Fruit fly (Drosophila melanogaster) whole organism, embryonic: ENCODE measurements around the gene HP1c.
A peak's percentile ranks its signal among the peaks of the same experiment; 100 is the strongest.

Source experiments
- ATbp ChIP-seq: fragments of 200-800 bp; sonication (Bioruptor generic); optimal IDR thresholded peaks from 2 replicates; lab custom pipeline; 2017; ENCODE audit warnings: missing biosample characterization, mild to moderate bottlenecking, missing genetic modification characterization, missing genetic modification reagents
- Aef1 ChIP-seq: fragments of 200-800 bp; sonication (Bioruptor generic); IDR thresholded peaks from 3 replicates; pipeline ENCODE4 v1.3.6; 2022; ENCODE audit warnings: missing biosample characterization, missing genetic modification characterization
- CG1024 ChIP-seq: fragments of 200-800 bp; sonication (Bioruptor generic); IDR thresholded peaks from 2 replicates; pipeline ENCODE4 v1.3.6; 2022; ENCODE audit warnings: missing biosample characterization, missing genetic modification characterization
- CG14441 ChIP-seq: fragments of 200-800 bp; sonication (Bioruptor generic); IDR thresholded peaks from 2 replicates; pipeline ENCODE4 v1.3.6; 2022; ENCODE audit warnings: missing biosample characterization, missing genetic modification characterization
- CG1603 ChIP-seq: fragments of 200-800 bp; sonication (Bioruptor generic); optimal IDR thresholded peaks from 2 replicates; lab custom pipeline; 2019; ENCODE audit warnings: missing biosample characterization, mild to moderate bottlenecking, missing genetic modification characterization, moderate library complexity
- CG1647 ChIP-seq: fragments of 200-800 bp; sonication (Bioruptor generic); optimal IDR thresholded peaks from 3 replicates; lab custom pipeline; 2016; ENCODE audit warnings: missing biosample characterization, missing genetic modification characterization
- CG17912 ChIP-seq: fragments of 200-800 bp; sonication (Bioruptor generic); optimal IDR thresholded peaks from 2 replicates; lab custom pipeline; 2018; ENCODE audit warnings: missing biosample characterization, mild to moderate bottlenecking, missing genetic modification characterization
- CG18262 ChIP-seq: fragments of 200-800 bp; optimal IDR thresholded peaks from 3 replicates; lab custom pipeline; 2019; ENCODE audit warnings: missing biosample characterization, mild to moderate bottlenecking, missing genetic modification characterization, moderate library complexity
- CG30020 ChIP-seq: fragments of 200-800 bp; optimal IDR thresholded peaks from 2 replicates; lab custom pipeline; 2019; ENCODE audit warnings: missing biosample characterization, mild to moderate bottlenecking, missing genetic modification characterization, moderate library complexity
- CG34376 ChIP-seq: fragments of 200-800 bp; sonication (Bioruptor generic); optimal IDR thresholded peaks from 2 replicates; lab custom pipeline; 2018; ENCODE audit warnings: missing biosample characterization, mild to moderate bottlenecking, missing genetic modification characterization
- CG4404 ChIP-seq: fragments of 200-800 bp; sonication (Bioruptor generic); IDR thresholded peaks from 2 replicates; pipeline ENCODE4 v1.3.6; 2022; ENCODE audit warnings: missing biosample characterization, missing genetic modification characterization
- CG6254 ChIP-seq: fragments of 200-800 bp; sonication (Bioruptor generic); optimal IDR thresholded peaks from 3 replicates; lab custom pipeline; 2017; ENCODE audit warnings: mild to moderate bottlenecking, missing biosample characterization, missing genetic modification reagents, missing genetic modification characterization
- CG6654 ChIP-seq: fragments of 200-800 bp; sonication (Bioruptor generic); optimal IDR thresholded peaks from 2 replicates; lab custom pipeline; 2017; ENCODE audit warnings: missing biosample characterization, mild to moderate bottlenecking, missing genetic modification characterization
- CG8359 ChIP-seq: fragments of 200-800 bp; sonication (Bioruptor generic); optimal IDR thresholded peaks from 2 replicates; lab custom pipeline; 2017; ENCODE audit warnings: missing biosample characterization, mild to moderate bottlenecking, missing genetic modification characterization, borderline replicate concordance
- CG8924 ChIP-seq: fragments of 200-800 bp; optimal IDR thresholded peaks from 3 replicates; lab custom pipeline; 2019; ENCODE audit warnings: missing biosample characterization, mild to moderate bottlenecking, missing genetic modification characterization, moderate library complexity
- E2f2 ChIP-seq: fragments of 200-800 bp; sonication (Bioruptor generic); IDR thresholded peaks from 2 replicates; pipeline ENCODE4 v1.3.6; 2022; ENCODE audit warnings: missing biosample characterization, missing genetic modification characterization
- ERR ChIP-seq: fragments of 200-800 bp; sonication (Bioruptor generic); optimal IDR thresholded peaks from 2 replicates; lab custom pipeline; 2016; ENCODE audit warnings: missing biosample characterization, missing genetic modification characterization
- Fer2 ChIP-seq: fragments of 200-800 bp; sonication (Bioruptor generic); optimal IDR thresholded peaks from 2 replicates; lab custom pipeline; 2018; ENCODE audit warnings: missing biosample characterization, mild to moderate bottlenecking, missing genetic modification characterization, moderate library complexity
- Gug ChIP-seq: fragments of 200-800 bp; sonication (Bioruptor generic); IDR thresholded peaks from 4 replicates; pipeline ENCODE4 v1.3.6; 2022; ENCODE audit warnings: missing biosample characterization, missing genetic modification characterization
- H15 ChIP-seq: fragments of 200-800 bp; sonication (Bioruptor generic); IDR thresholded peaks from 3 replicates; pipeline ENCODE4 v1.3.6; 2022; ENCODE audit warnings: missing biosample characterization, missing genetic modification characterization
- HLH54F ChIP-seq: fragments of 200-800 bp; sonication (Bioruptor generic); optimal IDR thresholded peaks from 3 replicates; lab custom pipeline; 2016; ENCODE audit warnings: missing biosample characterization, missing genetic modification characterization
- Hey ChIP-seq: fragments of 200-800 bp; sonication (Bioruptor generic); optimal IDR thresholded peaks from 3 replicates; lab custom pipeline; 2018; ENCODE audit warnings: missing biosample characterization, mild to moderate bottlenecking, missing genetic modification characterization
- HmgD ChIP-seq: fragments of 200-800 bp; sonication (Bioruptor generic); optimal IDR thresholded peaks from 3 replicates; lab custom pipeline; 2016; ENCODE audit warnings: missing biosample characterization, missing genetic modification characterization
- Hsf ChIP-seq: fragments of 200-800 bp; sonication (Bioruptor generic); optimal IDR thresholded peaks from 3 replicates; lab custom pipeline; 2016; ENCODE audit warnings: missing biosample characterization, missing genetic modification characterization
- Mrtf ChIP-seq: fragments of 200-800 bp; sonication (Bioruptor generic); IDR thresholded peaks from 3 replicates; pipeline ENCODE4 v1.3.6; 2022; ENCODE audit warnings: missing biosample characterization, missing genetic modification characterization
- Myb ChIP-seq: fragments of 200-800 bp; sonication (Bioruptor generic); optimal IDR thresholded peaks from 2 replicates; lab custom pipeline; 2016; ENCODE audit warnings: missing biosample characterization, missing genetic modification characterization
- NC2β ChIP-seq: fragments of 200-800 bp; sonication (Bioruptor generic); optimal IDR thresholded peaks from 2 replicates; lab custom pipeline; 2016; ENCODE audit warnings: missing biosample characterization, missing genetic modification characterization
- NFAT ChIP-seq: fragments of 200-800 bp; sonication (Bioruptor generic); IDR thresholded peaks from 2 replicates; pipeline ENCODE4 v1.3.6; 2022; ENCODE audit warnings: missing biosample characterization, missing genetic modification characterization
- Nf-YC ChIP-seq: fragments of 200-800 bp; optimal IDR thresholded peaks from 3 replicates; lab custom pipeline; 2019; ENCODE audit warnings: missing biosample characterization, mild to moderate bottlenecking, missing genetic modification characterization, moderate library complexity
- Sox102F ChIP-seq: fragments of 200-800 bp; sonication (Bioruptor generic); optimal IDR thresholded peaks from 2 replicates; lab custom pipeline; 2018; ENCODE audit warnings: missing biosample characterization, mild to moderate bottlenecking, missing genetic modification characterization, moderate library complexity
- al ChIP-seq: fragments of 200-800 bp; sonication (Bioruptor generic); IDR thresholded peaks from 2 replicates; pipeline ENCODE4 v1.3.6; 2022; ENCODE audit warnings: missing biosample characterization, missing genetic modification characterization
- bowl ChIP-seq: fragments of 200-800 bp; sonication (Bioruptor generic); IDR thresholded peaks from 2 replicates; pipeline ENCODE4 v1.3.6; 2022; ENCODE audit warnings: missing biosample characterization, missing genetic modification characterization
- chm ChIP-seq: fragments of 200-800 bp; sonication (Bioruptor generic); IDR thresholded peaks from 2 replicates; pipeline ENCODE4 v1.3.6; 2022; ENCODE audit warnings: missing biosample characterization, missing genetic modification characterization
- dpn ChIP-seq, 2 experiments: fragments of 200-800 bp; sonication (Bioruptor generic); optimal IDR thresholded peaks; 3 replicates each; lab custom pipeline; 2016; ENCODE audit warnings: missing biosample characterization in 2 of 2, missing genetic modification characterization in 2 of 2
- ems ChIP-seq: fragments of 200-800 bp; sonication (Bioruptor generic); optimal IDR thresholded peaks from 3 replicates; lab custom pipeline; 2016; ENCODE audit warnings: missing biosample characterization, missing genetic modification characterization
- ftz-f1 ChIP-seq: fragments of 200-800 bp; sonication (Bioruptor generic); optimal IDR thresholded peaks from 2 replicates; lab custom pipeline; 2016; ENCODE audit warnings: missing biosample characterization, missing genetic modification characterization
- gfzf ChIP-seq: fragments of 200-800 bp; sonication (Bioruptor generic); optimal IDR thresholded peaks from 2 replicates; lab custom pipeline; 2016; ENCODE audit warnings: missing biosample characterization, mild to moderate bottlenecking, missing genetic modification characterization, moderate library complexity
- pb ChIP-seq: fragments of 200-800 bp; sonication (Bioruptor generic); optimal IDR thresholded peaks from 3 replicates; lab custom pipeline; 2016; ENCODE audit warnings: missing biosample characterization, missing genetic modification characterization
- peb ChIP-seq: fragments of 200-800 bp; sonication (Bioruptor generic); IDR thresholded peaks from 2 replicates; pipeline ENCODE4 v1.3.6; 2022; ENCODE audit warnings: missing biosample characterization, missing genetic modification characterization
- schlank ChIP-seq: fragments of 200-800 bp; sonication (Bioruptor generic); optimal IDR thresholded peaks from 2 replicates; lab custom pipeline; 2018; ENCODE audit warnings: missing biosample characterization, mild to moderate bottlenecking, missing genetic modification characterization
- sens-2 ChIP-seq: fragments of 200-800 bp; sonication (Bioruptor generic); IDR thresholded peaks from 2 replicates; pipeline ENCODE4 v1.3.6; 2022; ENCODE audit warnings: missing biosample characterization, missing genetic modification characterization
- seq ChIP-seq: fragments of 200-800 bp; sonication (Bioruptor generic); IDR thresholded peaks from 2 replicates; pipeline ENCODE4 v1.3.6; 2022; ENCODE audit warnings: missing biosample characterization, missing genetic modification characterization
- sima ChIP-seq: fragments of 200-800 bp; sonication (Bioruptor generic); optimal IDR thresholded peaks from 2 replicates; lab custom pipeline; 2016; ENCODE audit warnings: missing biosample characterization, missing genetic modification characterization
- sr ChIP-seq: fragments of 200-800 bp; sonication (Bioruptor generic); IDR thresholded peaks from 3 replicates; pipeline ENCODE4 v1.3.6; 2022; ENCODE audit warnings: missing biosample characterization, missing genetic modification characterization
- tgo ChIP-seq: fragments of 200-800 bp; sonication (Bioruptor generic); IDR thresholded peaks from 3 replicates; pipeline ENCODE4 v1.3.6; 2022; ENCODE audit warnings: missing biosample characterization, missing genetic modification characterization
- unc-4 ChIP-seq: fragments of 200-800 bp; sonication (Bioruptor generic); IDR thresholded peaks from 2 replicates; pipeline ENCODE4 v1.3.6; 2022; ENCODE audit warnings: missing biosample characterization, missing genetic modification characterization; ENCODE audit not compliant: partially characterized antibody
- vnd ChIP-seq: fragments of 200-800 bp; sonication (Bioruptor generic); IDR thresholded peaks from 3 replicates; pipeline ENCODE4 v1.3.6; 2022; ENCODE audit warnings: missing biosample characterization, missing genetic modification characterization; ENCODE audit not compliant: partially characterized antibody
- vvl ChIP-seq: fragments of 200-800 bp; sonication (Bioruptor generic); IDR thresholded peaks from 2 replicates; pipeline ENCODE4 v1.3.6; 2022; ENCODE audit warnings: missing biosample characterization, missing genetic modification characterization
- zfh2 ChIP-seq: fragments of 200-800 bp; sonication (Bioruptor generic); optimal IDR thresholded peaks from 2 replicates; lab custom pipeline; 2016; ENCODE audit warnings: missing biosample characterization, missing genetic modification characterization

The HP1c gene

DNA sequence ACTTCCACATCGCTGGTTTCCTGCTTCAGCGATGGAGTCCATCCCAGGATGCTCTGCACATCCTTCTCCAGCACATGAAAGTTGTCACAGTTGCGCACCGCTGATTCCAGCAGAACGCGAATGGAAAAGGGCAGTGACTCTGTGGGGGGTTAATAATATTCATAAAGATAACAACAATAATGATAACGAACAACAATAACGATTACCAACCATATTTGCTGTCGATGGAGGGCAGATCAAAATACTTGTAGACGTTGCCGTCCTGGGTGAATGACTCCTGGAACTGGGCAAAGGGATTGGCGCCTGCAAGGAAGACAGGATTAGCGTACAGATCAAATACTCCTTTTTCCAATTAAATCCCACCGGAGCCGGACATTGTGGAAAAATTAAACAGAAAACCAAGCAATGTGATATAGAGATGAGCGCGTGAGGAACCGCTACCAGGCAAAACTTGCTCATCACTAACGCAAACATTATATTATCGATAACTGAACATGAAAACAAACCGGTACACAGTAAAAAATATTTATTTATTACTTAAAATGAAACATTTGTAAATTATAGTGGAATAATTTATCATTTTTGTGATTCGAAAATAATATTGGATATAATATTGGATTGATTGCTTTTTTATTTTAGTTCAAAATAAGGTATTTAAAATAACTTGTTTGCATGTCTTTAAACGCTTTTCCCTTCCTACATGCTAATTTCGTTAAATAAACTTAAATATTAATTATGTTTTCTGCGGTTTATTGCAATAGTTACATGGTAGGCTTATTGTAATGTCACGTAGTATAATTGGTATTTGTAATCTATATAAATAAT is 21.1 kb upstream of the HP1c start, which contains the start of gene Irp-1A (continued):
- TF ChIP-seq CG1024 (GFP tag; lab: Robert Waterston, UW) (peak; percentile 38; the same call in 1 of the 2 replicates), CG17912 (GFP tag; lab: Kevin White, UChicago) (no peak), vnd (GFP tag; lab: Robert Waterston, UW) (peak; percentile 74; the same call in 2 of the 3 replicates), bowl (GFP tag; lab: Robert Waterston, UW) (0 out of 2 replicates have a peak, but pooled peaks have one; percentile 23), CG4404 (GFP tag; lab: Robert Waterston, UW) (peak; percentile 25; the same call in 1 of the 2 replicates), ems (no peak), HmgD (no peak), sens-2 (GFP tag; lab: Robert Waterston, UW) (no peak), CG1647 (GFP tag; lab: Kevin White, UChicago) (peak; percentile 10), CG18262 (tag; lab: Kevin White, UChicago) (peak; percentile 85), sr (GFP tag; lab: Robert Waterston, UW) (no peak), tgo (GFP tag; lab: Robert Waterston, UW) (peak; percentile 78), zfh2 (GFP tag; lab: Kevin White, UChicago) (peak; percentile 14), CG6654 (GFP tag; lab: Kevin White, UChicago) (no peak), Hey (tag; lab: Kevin White, UChicago) (no peak), Gug (GFP tag; lab: Robert Waterston, UW) (peak; percentile 41; the same call in 1 of the 4 replicates), CG6254 (GFP tag; lab: Kevin White, UChicago) (no peak), H15 (GFP tag; lab: Robert Waterston, UW) (peak; percentile 45; the same call in 1 of the 3 replicates), peb (peak; percentile 32; the same call in 1 of the 2 replicates), E2f2 (GFP tag; lab: Robert Waterston, UW) (peak; percentile 60), CG8924 (tag; lab: Kevin White, UChicago) (peak; percentile 88), Hsf (GFP tag; lab: Kevin White, UChicago) (peak; percentile 49), pb (GFP tag; lab: Kevin White, UChicago) (no peak), ftz-f1 (GFP tag; lab: Kevin White, UChicago) (no peak), ERR (GFP tag; lab: Kevin White, UChicago) (no peak), dpn (GFP tag; optimal IDR thresholded peaks at IDR 0.05; lab: Kevin White, UChicago) (peak; percentile 51 to 69), NC2β (GFP tag; lab: Kevin White, UChicago) (no peak), HLH54F (peak; percentile 22), CG1603 (tag; lab: Kevin White, UChicago) (peak; percentile 61), Mrtf (GFP tag; lab: Robert Waterston, UW) (peak; percentile 35; the same call in 1 of the 3 replicates), ATbp (GFP tag; lab: Kevin White, UChicago) (peak; percentile 21), sima (GFP tag; lab: Kevin White, UChicago) (no peak), CG8359 (GFP tag; lab: Kevin White, UChicago) (no peak), al (GFP tag; lab: Robert Waterston, UW) (peak; percentile 43; the same call in 1 of the 2 replicates), schlank (tag; lab: Kevin White, UChicago) (peak; percentile 21), Fer2 (tag; lab: Kevin White, UChicago) (peak; percentile 37), CG30020 (peak; percentile 56), Aef1 (GFP tag; lab: Robert Waterston, UW) (peak; percentile 56; the same call in 1 of the 3 replicates), seq (GFP tag; lab: Robert Waterston, UW) (no peak), vvl (GFP tag; lab: Robert Waterston, UW) (peak; percentile 90), Nf-YC (tag; lab: Kevin White, UChicago) (peak; percentile 63), Sox102F (GFP tag; lab: Kevin White, UChicago) (peak; percentile 80), chm (GFP tag; lab: Robert Waterston, UW) (no peak), NFAT (GFP tag; lab: Robert Waterston, UW) (peak; percentile 64; the same call in 1 of the 2 replicates), CG34376 (GFP tag; lab: Kevin White, UChicago) (peak; percentile 7), Myb (GFP tag; lab: Kevin White, UChicago) (peak; percentile 41), gfzf (GFP tag; lab: Kevin White, UChicago) (peak; percentile 16), CG14441 (GFP tag; lab: Robert Waterston, UW) (peak; percentile 64), unc-4 (GFP tag; lab: Robert Waterston, UW) (peak; percentile 84)
